Fruit fly (Drosophila melanogaster) whole organism, embryonic: Measurements from ENCODE around the gene SrpRbeta.

Experiments
- Asciz ChIP-seq: fragments of 200-800 bp; sonication (Bioruptor generic); optimal IDR thresholded peaks from 2 replicates; lab custom pipeline; 2017; ENCODE audit warnings: missing biosample characterization, mild to moderate bottlenecking, missing genetic modification characterization, missing genetic modification reagents
- B-H1 ChIP-seq: fragments of 200-800 bp; sonication (Bioruptor generic); IDR thresholded peaks from 3 replicates; pipeline ENCODE4 v1.3.6; 2022; ENCODE audit warnings: missing biosample characterization, missing genetic modification characterization
- CG12299 ChIP-seq: fragments of 200-800 bp; sonication (Bioruptor generic); optimal IDR thresholded peaks from 2 replicates; lab custom pipeline; 2018; ENCODE audit warnings: missing biosample characterization, mild to moderate bottlenecking, missing genetic modification characterization
- CG9797 ChIP-seq: fragments of 200-800 bp; sonication (Bioruptor generic); optimal IDR thresholded peaks from 3 replicates; lab custom pipeline; 2018; ENCODE audit warnings: missing biosample characterization, mild to moderate bottlenecking, missing genetic modification characterization
- HmgZ ChIP-seq: fragments of 200-800 bp; sonication (Bioruptor generic); optimal IDR thresholded peaks from 2 replicates; lab custom pipeline; 2018; ENCODE audit warnings: missing biosample characterization, mild to moderate bottlenecking, missing genetic modification characterization
- croc ChIP-seq: fragments of 200-800 bp; sonication (Bioruptor generic); conservative IDR thresholded peaks from 3 replicates; pipeline ENCODE4 v1.3.6; 2022; ENCODE audit warnings: missing biosample characterization, missing genetic modification characterization
- usp ChIP-seq: fragments of >200 bp; optimal IDR thresholded peaks from 2 replicates; lab custom pipeline; 2017; ENCODE audit warnings: missing biosample characterization, missing genetic modification characterization

DNA sequence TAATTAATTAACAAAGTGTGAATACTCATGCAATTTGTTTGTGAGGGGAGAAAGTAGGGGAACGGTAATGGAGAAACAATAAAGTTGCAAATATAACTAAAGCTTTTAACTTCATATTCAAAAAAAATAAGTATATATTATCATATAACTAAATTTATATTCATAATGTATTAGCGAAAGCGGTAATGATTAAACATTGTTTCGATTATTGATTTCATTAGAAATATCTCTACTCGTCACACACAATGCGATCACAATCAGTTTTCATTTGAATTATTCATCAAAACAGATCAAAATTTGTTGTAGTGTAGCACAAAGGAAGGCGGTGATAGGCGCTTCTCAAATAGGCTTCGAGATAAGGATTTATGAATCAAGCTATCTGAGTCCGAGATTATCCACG is 35.7 kb upstream of the SrpRbeta start, which contains the start of gene CG6576:
- TF ChIP-seq usp (GFP tag; lab: Kevin White, UChicago) (no peak), croc (GFP tag; lab: Robert Waterston, UW) (no peak), B-H1 (GFP tag; lab: Robert Waterston, UW) (no peak), CG12299 (tag; lab: Kevin White, UChicago) (no peak), Asciz (GFP tag; lab: Kevin White, UChicago) (no peak), CG9797 (GFP tag; lab: Kevin White, UChicago) (no peak), HmgZ (tag; lab: Kevin White, UChicago) (no peak)
